Worm (Caenorhabditis elegans): Measurements from ENCODE around the gene K07F5.22.

DNA sequence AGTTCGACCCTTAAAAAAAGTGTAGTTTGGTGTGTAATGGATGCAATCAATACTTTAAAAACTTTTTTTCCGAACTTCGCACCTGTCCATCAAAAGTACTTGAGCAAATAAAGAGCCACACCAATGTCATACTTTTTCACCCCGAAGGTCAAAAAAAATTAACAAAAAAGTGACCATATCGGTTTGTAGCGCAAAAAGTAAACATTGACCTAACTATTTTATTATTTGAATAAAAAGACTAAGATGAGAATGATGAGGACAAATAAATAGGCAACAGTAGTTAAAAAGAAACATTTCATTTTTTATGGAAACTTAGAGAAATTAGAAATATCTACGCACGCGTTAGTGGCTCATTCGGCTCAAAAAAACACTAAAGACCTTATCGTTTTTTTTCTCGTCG, 4.5 kb downstream of the K07F5.22 start:
- TF ChIP-seq flt-1 (GFP tag; IDR thresholded peaks at IDR 0.05) (no peak), ztf-29 (GFP tag; IDR thresholded peaks at IDR 0.05) (no peak), med-1 (GFP tag; optimal IDR thresholded peaks at IDR 0.05; ENCODE audit: insufficient read depth) (no peak), cog-1 (tag; optimal IDR thresholded peaks at IDR 0.05) (no peak)

Data from whole organism, midembryonic.